Worm (Caenorhabditis elegans): ENCODE results near the gene sfxn-1.1.

The sfxn-1.1 gene

DNA sequence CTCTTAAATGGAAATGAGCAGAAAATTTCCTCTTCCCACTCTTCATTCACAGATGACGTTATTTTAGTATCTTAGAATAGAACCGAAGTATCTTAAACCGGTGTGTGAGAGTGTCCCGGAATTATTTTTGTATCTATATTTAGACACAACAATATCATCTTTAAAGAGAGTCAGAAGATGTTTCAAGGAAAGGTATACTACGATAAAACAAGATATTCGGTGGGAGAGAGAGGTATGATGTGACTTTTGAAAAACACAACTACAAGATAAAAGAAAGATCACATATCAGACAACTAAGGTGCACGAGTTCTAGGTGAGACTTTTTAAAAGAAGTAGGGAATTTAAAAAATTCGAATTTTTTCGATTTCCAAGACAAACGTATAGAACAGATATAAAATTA lies 28.1 kb downstream of the sfxn-1.1 start:
- TF ChIP-seq ztf-29 (GFP tag; IDR thresholded peaks at IDR 0.05), result no peak
- TF ChIP-seq tab-1 (GFP tag; IDR thresholded peaks at IDR 0.05), result no peak
- TF ChIP-seq flt-1 (GFP tag; IDR thresholded peaks at IDR 0.05), result no peak
- no peak for TF ChIP-seq med-1 (GFP tag; optimal IDR thresholded peaks at IDR 0.05; ENCODE audit: insufficient read depth)
- TF ChIP-seq T22C8.4 (GFP tag; IDR thresholded peaks at IDR 0.05), result no peak
- no peak for TF ChIP-seq klf-2 (GFP tag; conservative IDR thresholded peaks at IDR 0.05)
- no peak for TF ChIP-seq ref-1 (GFP tag; conservative IDR thresholded peaks at IDR 0.05)
- TF ChIP-seq ztf-23 (GFP tag; IDR thresholded peaks at IDR 0.05), result no peak
- TF ChIP-seq cog-1 (tag; optimal IDR thresholded peaks at IDR 0.05), result no peak

DNA sequence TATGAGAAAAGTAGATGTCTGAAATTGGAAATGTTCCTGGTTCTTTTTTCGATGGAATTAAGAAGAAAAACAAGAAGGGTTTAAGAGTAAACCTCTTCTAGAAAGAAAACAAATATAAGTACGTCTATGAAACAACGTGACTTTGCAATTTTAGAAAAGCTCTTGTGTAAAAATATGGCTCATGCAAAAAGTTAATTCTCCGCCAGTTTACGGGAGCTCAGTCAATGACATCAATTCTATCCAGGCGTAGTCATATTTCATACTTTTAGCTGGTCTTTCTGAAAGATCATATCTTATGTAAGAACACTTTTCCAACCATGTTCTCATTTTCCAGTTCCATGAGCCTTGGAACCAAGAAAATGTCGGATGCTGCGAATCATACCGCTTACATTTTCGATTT lies 28.8 kb downstream of the sfxn-1.1 start:
- TF ChIP-seq ztf-29 (GFP tag; IDR thresholded peaks at IDR 0.05), result no peak
- no peak for TF ChIP-seq ref-1 (GFP tag; conservative IDR thresholded peaks at IDR 0.05)
- no peak for TF ChIP-seq med-1 (GFP tag; optimal IDR thresholded peaks at IDR 0.05; ENCODE audit: insufficient read depth)
- TF ChIP-seq ztf-23 (GFP tag; IDR thresholded peaks at IDR 0.05), result no peak
- TF ChIP-seq flt-1 (GFP tag; IDR thresholded peaks at IDR 0.05), result no peak
- no peak for TF ChIP-seq klf-2 (GFP tag; conservative IDR thresholded peaks at IDR 0.05)
- TF ChIP-seq tab-1 (GFP tag; IDR thresholded peaks at IDR 0.05), result no peak
- no peak for TF ChIP-seq cog-1 (tag; optimal IDR thresholded peaks at IDR 0.05)
- no peak for TF ChIP-seq T22C8.4 (GFP tag; IDR thresholded peaks at IDR 0.05)

DNA sequence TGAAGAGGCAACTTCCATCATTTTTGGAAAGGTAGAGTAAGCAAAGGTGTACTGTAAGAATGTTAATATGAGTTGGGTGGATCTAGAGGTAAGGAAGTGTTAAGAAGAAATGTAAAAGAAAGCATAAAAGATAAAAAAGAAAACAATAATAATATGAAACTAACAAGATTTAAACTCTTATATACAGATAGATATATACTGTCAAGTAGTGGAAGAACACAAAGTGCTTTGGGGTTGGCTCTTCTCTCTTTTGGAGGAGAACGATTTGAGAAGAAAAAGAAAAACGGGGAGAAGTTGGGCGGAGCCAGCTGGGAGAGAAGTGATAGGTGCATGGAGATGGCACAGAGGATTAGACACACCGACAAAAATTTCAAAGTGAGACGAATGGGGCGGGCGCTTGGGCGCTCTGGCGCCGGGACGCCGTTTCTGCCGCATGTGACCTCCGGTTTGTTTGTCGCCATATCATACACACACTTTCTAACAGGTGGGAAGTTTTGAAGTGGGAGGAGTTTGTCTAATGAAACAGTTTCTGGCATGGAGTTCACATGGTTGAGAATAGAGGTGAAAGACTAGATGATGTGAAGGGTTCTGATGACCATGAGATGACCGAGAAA lies 31.2 kb downstream of the sfxn-1.1 start, which contains the start of gene T19H5.4:
TSS of gene T19H5.4 (minus strand) at position 51 of the 614 bp plus-strand sequence.
- TF ChIP-seq klf-2 (GFP tag; conservative IDR thresholded peaks at IDR 0.05), result no peak
- no peak for TF ChIP-seq ztf-29 (GFP tag; IDR thresholded peaks at IDR 0.05)
- no peak for TF ChIP-seq cog-1 (tag; optimal IDR thresholded peaks at IDR 0.05)
- no peak for TF ChIP-seq ztf-23 (GFP tag; IDR thresholded peaks at IDR 0.05)
- TF ChIP-seq ref-1 (GFP tag; conservative IDR thresholded peaks at IDR 0.05), result no peak; the same call in 1 of the 2 replicates
- TF ChIP-seq tab-1 (GFP tag; IDR thresholded peaks at IDR 0.05), result no peak
- no peak for TF ChIP-seq med-1 (GFP tag; optimal IDR thresholded peaks at IDR 0.05; ENCODE audit: insufficient read depth)
- no peak for TF ChIP-seq T22C8.4 (GFP tag; IDR thresholded peaks at IDR 0.05)
- TF ChIP-seq flt-1 (GFP tag; IDR thresholded peaks at IDR 0.05), result no peak

DNA sequence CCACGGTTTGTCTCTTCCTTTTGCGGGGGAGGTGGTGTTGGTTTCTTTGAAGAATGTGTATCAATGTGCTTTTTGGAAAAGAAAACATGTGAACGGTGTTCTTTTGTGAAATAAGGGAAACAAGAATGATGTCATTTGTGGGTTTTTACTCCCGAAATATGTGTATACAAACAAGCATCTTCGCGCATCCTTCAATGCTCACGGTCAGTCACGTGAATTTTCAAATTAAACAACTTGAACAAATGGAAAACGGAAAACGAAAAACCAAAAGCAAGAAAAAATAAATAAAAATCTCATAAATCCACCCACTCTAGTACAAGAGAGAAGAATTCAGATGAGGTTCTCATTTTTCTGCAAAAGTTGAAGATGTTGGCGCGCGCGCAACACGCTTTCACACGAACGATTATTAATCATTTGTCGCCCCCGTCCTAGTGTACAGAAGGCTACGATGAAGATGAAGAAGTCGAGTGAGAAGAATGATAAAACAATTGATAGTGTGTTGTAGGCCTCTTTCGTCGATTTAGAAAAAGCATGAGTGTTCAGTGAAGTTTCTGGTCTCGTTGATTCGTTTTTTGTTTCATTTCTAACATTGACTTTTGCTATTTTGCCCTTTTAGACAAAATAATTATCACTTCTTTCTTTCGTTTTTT lies 33.5 kb downstream of the sfxn-1.1 start:
- TF ChIP-seq tab-1 (GFP tag; IDR thresholded peaks at IDR 0.05), result no peak
- no peak for TF ChIP-seq ref-1 (GFP tag; conservative IDR thresholded peaks at IDR 0.05)
- TF ChIP-seq ztf-29 (GFP tag; IDR thresholded peaks at IDR 0.05), result no peak
- TF ChIP-seq T22C8.4 (GFP tag; IDR thresholded peaks at IDR 0.05), result no peak
- TF ChIP-seq flt-1 (GFP tag; IDR thresholded peaks at IDR 0.05), result no peak
- TF ChIP-seq med-1 (GFP tag; optimal IDR thresholded peaks at IDR 0.05; ENCODE audit: insufficient read depth), result no peak
- no peak for TF ChIP-seq cog-1 (tag; optimal IDR thresholded peaks at IDR 0.05)
- no peak for TF ChIP-seq ztf-23 (GFP tag; IDR thresholded peaks at IDR 0.05)
- TF ChIP-seq klf-2 (GFP tag; conservative IDR thresholded peaks at IDR 0.05), result no peak

DNA sequence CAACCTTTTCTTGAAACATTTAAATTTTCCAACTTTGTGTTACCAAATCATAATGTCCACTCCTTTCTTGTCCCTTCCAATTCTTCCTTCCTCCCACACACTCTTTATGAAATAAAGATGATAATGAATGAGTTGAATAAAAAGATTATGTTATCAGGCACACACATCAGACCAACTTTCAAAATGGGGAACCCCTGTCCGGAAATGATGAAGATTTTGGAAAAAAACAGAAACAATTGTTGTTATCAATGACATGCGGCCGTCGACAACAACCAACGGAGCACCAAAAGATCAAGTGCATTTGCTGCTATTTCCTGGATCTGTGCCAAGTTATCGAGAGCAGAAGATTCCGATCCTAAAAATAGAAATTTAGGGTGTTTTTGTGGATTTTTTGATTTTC lies 35.3 kb downstream of the sfxn-1.1 start:
- TF ChIP-seq ztf-29 (GFP tag; IDR thresholded peaks at IDR 0.05) (no peak), ref-1 (GFP tag; conservative IDR thresholded peaks at IDR 0.05) (no peak), med-1 (GFP tag; optimal IDR thresholded peaks at IDR 0.05; ENCODE audit: insufficient read depth) (no peak), ztf-23 (GFP tag; IDR thresholded peaks at IDR 0.05) (no peak), T22C8.4 (GFP tag; IDR thresholded peaks at IDR 0.05) (no peak), flt-1 (GFP tag; IDR thresholded peaks at IDR 0.05) (no peak), cog-1 (tag; optimal IDR thresholded peaks at IDR 0.05) (no peak), tab-1 (GFP tag; IDR thresholded peaks at IDR 0.05) (no peak), klf-2 (GFP tag; conservative IDR thresholded peaks at IDR 0.05) (no peak)

DNA sequence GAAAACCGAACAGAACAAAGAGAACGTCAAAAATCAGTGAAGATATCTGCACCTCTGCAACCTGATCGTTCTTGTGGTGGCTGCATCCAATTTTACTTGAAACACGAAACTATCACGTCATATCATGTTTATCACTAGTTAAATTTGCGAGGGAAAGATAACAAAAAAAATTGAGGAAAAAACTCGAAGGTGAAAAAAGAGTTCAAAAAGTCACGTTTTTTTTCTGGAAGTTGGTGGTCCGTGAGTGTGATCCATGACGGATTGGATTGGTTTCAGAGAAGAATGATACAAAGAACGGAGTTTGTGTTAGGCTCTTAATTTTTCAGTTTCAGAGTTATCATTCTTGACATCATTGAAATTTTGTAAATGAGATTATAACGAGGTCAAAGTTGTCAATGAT lies 36.2 kb downstream of the sfxn-1.1 start:
- no peak for TF ChIP-seq cog-1 (tag; optimal IDR thresholded peaks at IDR 0.05)
- TF ChIP-seq ztf-29 (GFP tag; IDR thresholded peaks at IDR 0.05), result no peak
- no peak for TF ChIP-seq ref-1 (GFP tag; conservative IDR thresholded peaks at IDR 0.05)
- no peak for TF ChIP-seq klf-2 (GFP tag; conservative IDR thresholded peaks at IDR 0.05)
- no peak for TF ChIP-seq tab-1 (GFP tag; IDR thresholded peaks at IDR 0.05)
- no peak for TF ChIP-seq T22C8.4 (GFP tag; IDR thresholded peaks at IDR 0.05)
- no peak for TF ChIP-seq flt-1 (GFP tag; IDR thresholded peaks at IDR 0.05)
- no peak for TF ChIP-seq ztf-23 (GFP tag; IDR thresholded peaks at IDR 0.05)
- no peak for TF ChIP-seq med-1 (GFP tag; optimal IDR thresholded peaks at IDR 0.05; ENCODE audit: insufficient read depth)

DNA sequence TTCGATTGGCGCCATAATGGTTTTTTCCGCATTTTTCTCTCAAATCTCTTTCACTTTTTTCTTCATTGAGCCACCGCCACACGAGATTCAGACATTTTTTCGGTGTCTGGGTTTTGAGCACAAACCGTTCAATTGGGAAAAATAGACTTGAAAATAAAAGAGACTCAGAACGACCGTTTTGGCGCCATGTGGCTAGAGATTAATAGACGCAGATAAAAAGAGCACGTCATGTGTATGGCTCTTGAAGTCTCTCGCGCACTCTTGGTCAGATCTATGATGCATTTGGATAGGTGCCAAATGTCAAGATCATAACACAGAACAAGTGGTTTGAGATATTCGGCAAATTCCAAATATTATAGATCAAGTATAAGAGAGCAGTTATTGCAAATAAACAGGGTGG lies 37.3 kb downstream of the sfxn-1.1 start:
- TF ChIP-seq klf-2 (GFP tag; conservative IDR thresholded peaks at IDR 0.05) (no peak), med-1 (GFP tag; optimal IDR thresholded peaks at IDR 0.05; ENCODE audit: insufficient read depth) (no peak), T22C8.4 (GFP tag; IDR thresholded peaks at IDR 0.05) (no peak), ref-1 (GFP tag; conservative IDR thresholded peaks at IDR 0.05) (no peak), ztf-23 (GFP tag; IDR thresholded peaks at IDR 0.05) (no peak), ztf-29 (GFP tag; IDR thresholded peaks at IDR 0.05) (no peak), tab-1 (GFP tag; IDR thresholded peaks at IDR 0.05) (no peak), flt-1 (GFP tag; IDR thresholded peaks at IDR 0.05) (no peak), cog-1 (tag; optimal IDR thresholded peaks at IDR 0.05) (no peak)

DNA sequence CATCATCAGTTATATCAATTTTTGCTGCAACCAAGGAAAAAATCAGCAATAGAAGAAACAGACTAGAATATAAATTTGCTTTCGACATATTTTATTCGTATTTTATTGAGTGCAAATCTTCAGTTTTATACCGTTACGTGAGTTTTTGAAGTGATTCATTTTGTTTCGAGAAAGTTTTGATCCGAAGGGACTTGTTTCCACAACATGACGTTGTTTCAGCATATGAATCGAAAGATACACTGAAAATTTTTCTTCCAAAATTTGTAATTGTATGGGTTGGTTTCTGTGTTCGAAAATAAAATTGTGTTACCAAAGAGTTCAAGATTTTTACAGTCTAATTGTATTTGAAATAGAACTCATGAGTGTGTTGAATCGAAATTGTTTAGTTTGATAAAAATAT lies 38.7 kb downstream of the sfxn-1.1 start, which contains the start of gene T19H5.7:
TSS of gene T19H5.7 (minus strand) at position 101 of the 400 bp plus-strand sequence.
- no peak for TF ChIP-seq ztf-29 (GFP tag; IDR thresholded peaks at IDR 0.05)
- no peak for TF ChIP-seq flt-1 (GFP tag; IDR thresholded peaks at IDR 0.05)
- no peak for TF ChIP-seq tab-1 (GFP tag; IDR thresholded peaks at IDR 0.05)
- no peak for TF ChIP-seq T22C8.4 (GFP tag; IDR thresholded peaks at IDR 0.05)
- no peak for TF ChIP-seq ztf-23 (GFP tag; IDR thresholded peaks at IDR 0.05)
- no peak for TF ChIP-seq med-1 (GFP tag; optimal IDR thresholded peaks at IDR 0.05; ENCODE audit: insufficient read depth)
- no peak for TF ChIP-seq cog-1 (tag; optimal IDR thresholded peaks at IDR 0.05)
- no peak for TF ChIP-seq klf-2 (GFP tag; conservative IDR thresholded peaks at IDR 0.05)
- TF ChIP-seq ref-1 (GFP tag; conservative IDR thresholded peaks at IDR 0.05), result no peak

DNA sequence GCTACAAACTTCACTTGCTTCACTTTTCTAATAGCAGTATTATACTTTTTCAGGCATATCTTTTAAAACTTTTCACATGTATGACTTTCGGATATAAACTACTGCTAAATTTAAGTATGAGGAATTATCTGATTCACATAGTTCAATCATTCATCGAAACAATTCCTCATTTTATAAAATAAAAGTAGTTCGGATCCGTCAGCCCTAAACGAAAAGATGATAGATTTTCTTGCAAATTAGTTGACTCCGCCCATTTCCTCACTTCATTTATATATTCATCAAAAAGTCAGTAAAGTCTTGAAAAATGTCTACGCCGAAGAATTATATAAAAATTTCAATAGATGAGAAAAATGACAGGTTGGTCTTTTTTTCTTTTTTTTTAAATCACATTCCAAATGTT lies 41.1 kb downstream of the sfxn-1.1 start, which contains the start of gene chil-27:
TSS of gene chil-27 (plus strand) at position 301 of the 400 bp plus-strand sequence.
- TF ChIP-seq T22C8.4 (GFP tag; IDR thresholded peaks at IDR 0.05) (no peak), med-1 (GFP tag; optimal IDR thresholded peaks at IDR 0.05; ENCODE audit: insufficient read depth) (no peak), ztf-23 (GFP tag; IDR thresholded peaks at IDR 0.05) (no peak), ref-1 (GFP tag; conservative IDR thresholded peaks at IDR 0.05) (no peak), klf-2 (GFP tag; conservative IDR thresholded peaks at IDR 0.05) (no peak), ztf-29 (GFP tag; IDR thresholded peaks at IDR 0.05) (no peak), tab-1 (GFP tag; IDR thresholded peaks at IDR 0.05) (no peak), flt-1 (GFP tag; IDR thresholded peaks at IDR 0.05) (no peak), cog-1 (tag; optimal IDR thresholded peaks at IDR 0.05) (no peak)
